Fruit fly (Drosophila melanogaster) whole organism: ENCODE results near the gene CG6055.

Source experiments
- CG8478 ChIP-seq: fragments of >200 bp; optimal IDR thresholded peaks from 2 replicates; lab custom pipeline; 2018; ENCODE audit warnings: inconsistent platforms
- Dll ChIP-seq: fragments of >200 bp; optimal IDR thresholded peaks from 2 replicates; lab custom pipeline; 2017
- EcR ChIP-seq, 2 experiments: fragments of >200 bp; optimal IDR thresholded peaks; 2 replicates each; lab custom pipeline; 2017; ENCODE audit warnings: missing biosample characterization in 2 of 2, missing genetic modification characterization in 2 of 2, missing genetic modification reagents in 2 of 2
- pan ChIP-seq: fragments of >200 bp; optimal IDR thresholded peaks from 2 replicates; lab custom pipeline; 2017
- psq ChIP-seq: fragments of >200 bp; optimal IDR thresholded peaks from 2 replicates; lab custom pipeline; 2017
- usp ChIP-seq: fragments of >200 bp; optimal IDR thresholded peaks from 2 replicates; lab custom pipeline; 2017; ENCODE audit warnings: missing biosample characterization, missing genetic modification characterization, mixed read lengths

CG6055 gene

DNA sequence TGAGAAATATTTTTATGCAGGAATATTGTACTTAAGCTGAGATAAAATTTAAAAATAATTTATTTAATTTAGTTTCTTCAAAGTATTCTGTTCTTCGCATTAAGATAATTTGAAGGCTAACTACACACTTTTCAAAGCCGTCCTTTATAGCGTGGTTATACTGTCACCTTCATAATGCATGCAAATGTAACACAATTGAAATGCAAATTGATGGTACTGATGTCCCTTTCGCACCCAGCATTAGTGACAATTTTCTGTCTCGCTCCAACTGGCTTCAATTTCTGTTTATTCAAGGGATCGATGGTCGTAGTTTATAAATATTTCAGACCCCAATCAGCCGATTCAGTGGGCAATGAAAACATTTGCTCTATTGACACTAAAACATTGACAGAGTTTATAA lies 27.8 kb upstream of the CG6055 start:
- TF ChIP-seq psq (lab: Kevin White, UChicago) = no peak
- TF ChIP-seq usp (GFP tag; lab: Kevin White, UChicago) = no peak
- TF ChIP-seq CG8478 (lab: Kevin White, UChicago) = no peak
- no peak for TF ChIP-seq pan (lab: Kevin White, UChicago)
- no peak for TF ChIP-seq EcR (GFP tag; optimal IDR thresholded peaks at IDR 0.05; lab: Kevin White, UChicago)
- no peak for TF ChIP-seq Dll (lab: Kevin White, UChicago)

DNA sequence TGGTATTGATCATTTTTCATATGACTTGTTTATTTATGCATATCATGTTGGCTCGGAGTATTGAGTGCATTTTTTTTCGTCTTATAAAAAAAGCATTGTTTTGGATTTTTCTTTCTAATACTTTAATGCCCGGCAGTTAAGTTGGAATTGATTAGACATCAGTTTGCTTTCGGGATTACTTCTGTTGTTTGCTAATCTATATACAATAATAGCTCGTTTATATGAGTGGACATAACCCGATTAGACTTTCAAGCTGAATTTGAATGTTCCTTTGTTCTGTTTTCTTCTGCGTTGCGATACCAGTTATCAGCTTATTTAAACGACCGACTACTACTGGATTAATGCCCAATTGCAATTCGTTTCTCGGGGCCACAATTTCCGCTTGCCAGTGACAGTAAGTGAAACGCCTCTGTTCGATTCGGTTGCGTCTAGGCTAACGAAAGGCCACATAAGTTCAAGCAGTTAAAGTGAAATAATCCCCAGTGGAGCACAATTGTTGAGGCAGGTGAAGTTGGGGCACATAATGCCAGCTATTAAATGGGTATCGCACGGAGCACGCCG lies 25.8 kb upstream of the CG6055 start:
- TF ChIP-seq pan (lab: Kevin White, UChicago) = no peak
- no peak for TF ChIP-seq usp (GFP tag; lab: Kevin White, UChicago)
- TF ChIP-seq CG8478 (lab: Kevin White, UChicago) = no peak
- TF ChIP-seq Dll (lab: Kevin White, UChicago) = no peak
- no peak for TF ChIP-seq psq (lab: Kevin White, UChicago)
- no peak for TF ChIP-seq EcR (GFP tag; optimal IDR thresholded peaks at IDR 0.05; lab: Kevin White, UChicago)

DNA sequence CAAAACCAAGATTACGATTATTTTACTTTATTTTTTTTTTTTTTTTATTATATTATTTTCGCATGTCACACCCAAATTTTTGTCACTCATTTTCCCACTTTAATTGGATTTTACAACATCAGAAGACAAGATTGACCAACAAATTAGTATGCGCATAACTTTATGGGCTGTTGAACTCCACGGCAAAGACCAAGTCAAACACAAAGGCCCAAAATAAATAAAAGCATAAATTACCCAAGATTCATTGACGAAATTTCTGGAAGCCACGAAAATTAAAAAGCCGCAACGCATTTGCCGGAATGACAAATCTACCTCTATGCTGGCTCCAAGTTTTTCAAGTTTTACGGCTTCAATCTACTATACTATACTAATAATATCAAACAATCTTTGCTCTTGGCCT lies 24.2 kb upstream of the CG6055 start:
- TF ChIP-seq pan (lab: Kevin White, UChicago) = no peak
- no peak for TF ChIP-seq EcR (GFP tag; optimal IDR thresholded peaks at IDR 0.05; lab: Kevin White, UChicago)
- no peak for TF ChIP-seq CG8478 (lab: Kevin White, UChicago)
- no peak for TF ChIP-seq psq (lab: Kevin White, UChicago)
- no peak for TF ChIP-seq usp (GFP tag; lab: Kevin White, UChicago)
- no peak for TF ChIP-seq Dll (lab: Kevin White, UChicago)

DNA sequence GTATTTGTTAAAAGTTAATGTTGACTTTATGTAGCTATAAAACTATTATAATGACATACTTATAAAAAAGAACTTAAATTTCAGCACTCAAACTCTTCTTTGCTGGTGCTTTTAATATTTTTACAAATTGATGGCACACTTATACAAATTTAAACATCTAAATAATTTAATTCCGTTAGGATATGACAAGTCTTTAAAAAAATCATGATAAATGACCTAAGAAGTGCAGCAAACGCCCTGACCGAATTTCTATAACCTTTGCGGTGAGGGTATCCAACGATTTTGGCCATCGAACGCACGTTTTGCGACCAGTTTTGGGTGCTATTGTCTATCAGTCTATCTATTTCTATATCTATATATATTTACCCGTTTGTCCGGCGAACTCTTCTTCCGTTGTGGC lies 23.4 kb upstream of the CG6055 start:
- TF ChIP-seq psq (lab: Kevin White, UChicago) (no peak), pan (lab: Kevin White, UChicago) (no peak), Dll (lab: Kevin White, UChicago) (no peak), CG8478 (lab: Kevin White, UChicago) (no peak), EcR (GFP tag; optimal IDR thresholded peaks at IDR 0.05; lab: Kevin White, UChicago) (no peak), usp (GFP tag; lab: Kevin White, UChicago) (no peak)

DNA sequence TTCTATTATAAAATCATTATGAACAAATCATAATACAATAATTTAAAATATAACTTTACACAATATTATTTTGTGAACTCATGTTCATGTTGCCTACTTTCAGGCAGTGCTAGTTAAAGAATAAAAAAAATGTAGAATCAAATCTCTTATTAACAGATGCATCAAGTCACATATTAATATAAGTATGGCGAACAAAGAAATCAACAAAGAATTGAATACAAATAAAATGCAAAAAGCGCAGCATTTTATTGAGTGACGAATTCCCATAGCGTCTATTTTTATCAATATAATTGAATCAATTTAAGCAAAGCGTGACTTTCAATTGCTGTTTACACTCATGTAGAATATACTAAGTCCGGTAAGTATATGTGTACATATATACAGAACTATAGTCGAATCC lies 18.5 kb upstream of the CG6055 start:
- TF ChIP-seq EcR (GFP tag; optimal IDR thresholded peaks at IDR 0.05; lab: Kevin White, UChicago) = no peak
- no peak for TF ChIP-seq usp (GFP tag; lab: Kevin White, UChicago)
- no peak for TF ChIP-seq Dll (lab: Kevin White, UChicago)
- TF ChIP-seq CG8478 (lab: Kevin White, UChicago) = no peak
- TF ChIP-seq psq (lab: Kevin White, UChicago) = no peak
- TF ChIP-seq pan (lab: Kevin White, UChicago) = no peak

DNA sequence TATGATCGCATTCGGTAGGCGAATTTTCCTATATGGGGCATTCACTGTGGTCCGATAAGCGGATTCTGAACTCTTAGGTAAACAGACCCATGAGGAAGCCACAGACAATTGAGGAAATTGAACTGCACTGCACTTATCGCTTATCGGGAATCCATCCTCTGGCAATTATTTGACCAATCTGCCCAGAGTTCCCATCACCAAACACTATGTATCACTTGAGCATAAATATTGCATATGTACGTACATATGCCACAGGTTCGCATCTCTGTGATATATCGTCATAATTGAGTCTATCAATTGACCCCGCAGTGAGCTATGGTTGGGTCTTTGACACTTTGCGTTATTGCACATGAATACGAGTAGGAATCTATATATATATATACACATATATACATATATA lies 18.0 kb upstream of the CG6055 start:
- TF ChIP-seq usp (GFP tag; lab: Kevin White, UChicago) (no peak), pan (lab: Kevin White, UChicago) (no peak), CG8478 (lab: Kevin White, UChicago) (no peak), EcR (GFP tag; optimal IDR thresholded peaks at IDR 0.05; lab: Kevin White, UChicago) (no peak), Dll (lab: Kevin White, UChicago) (no peak), psq (lab: Kevin White, UChicago) (no peak)

DNA sequence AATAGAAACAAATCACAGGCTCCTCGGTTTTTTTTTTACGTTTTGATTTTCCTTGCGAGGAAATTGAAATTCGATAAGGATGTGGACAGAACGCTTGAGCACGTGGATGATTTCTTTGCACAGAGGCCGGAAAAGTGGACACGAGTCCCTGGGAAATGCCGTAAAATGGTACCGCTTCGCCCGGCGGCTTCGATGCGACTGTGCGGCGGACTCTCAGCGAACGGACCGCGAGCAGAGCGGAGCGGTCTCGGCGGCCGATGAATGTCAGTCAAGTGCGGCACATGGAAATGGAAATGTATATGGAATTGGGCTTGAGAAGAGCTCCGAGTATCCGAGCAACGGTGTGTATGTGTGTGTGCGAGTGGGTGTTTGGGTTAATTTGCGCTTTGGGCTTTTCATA lies 15.4 kb upstream of the CG6055 start, which contains the start of gene santa-maria:
Gene santa-maria (minus strand): TSS at position 279 of the 400 bp plus-strand sequence.
- no peak for TF ChIP-seq pan (lab: Kevin White, UChicago)
- no peak for TF ChIP-seq psq (lab: Kevin White, UChicago)
- TF ChIP-seq Dll (lab: Kevin White, UChicago) = no peak
- no peak for TF ChIP-seq EcR (GFP tag; optimal IDR thresholded peaks at IDR 0.05; lab: Kevin White, UChicago)
- TF ChIP-seq usp (GFP tag; lab: Kevin White, UChicago) = no peak
- TF ChIP-seq CG8478 (lab: Kevin White, UChicago) = no peak

DNA sequence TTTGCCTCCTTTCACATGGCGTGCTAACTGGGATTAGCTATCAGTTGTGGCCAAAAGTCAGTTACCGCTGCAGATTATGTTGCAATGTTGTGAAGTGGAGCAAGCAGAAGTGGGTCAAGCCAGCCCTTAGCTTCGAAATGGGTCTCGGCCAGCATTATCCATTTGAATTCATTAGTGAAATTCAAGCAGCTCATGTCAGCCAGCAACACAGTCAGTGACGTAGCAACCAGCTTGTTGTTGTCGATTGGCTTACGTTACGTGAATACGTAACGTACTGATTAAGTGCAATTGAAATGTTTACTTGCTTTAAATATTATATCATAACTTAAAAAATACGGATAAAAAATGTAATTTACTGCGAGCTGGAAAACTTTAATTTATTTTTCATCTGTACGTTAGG lies 14.2 kb upstream of the CG6055 start:
- TF ChIP-seq psq (lab: Kevin White, UChicago) (no peak), pan (lab: Kevin White, UChicago) (no peak), CG8478 (lab: Kevin White, UChicago) (no peak), usp (GFP tag; lab: Kevin White, UChicago) (no peak)

DNA sequence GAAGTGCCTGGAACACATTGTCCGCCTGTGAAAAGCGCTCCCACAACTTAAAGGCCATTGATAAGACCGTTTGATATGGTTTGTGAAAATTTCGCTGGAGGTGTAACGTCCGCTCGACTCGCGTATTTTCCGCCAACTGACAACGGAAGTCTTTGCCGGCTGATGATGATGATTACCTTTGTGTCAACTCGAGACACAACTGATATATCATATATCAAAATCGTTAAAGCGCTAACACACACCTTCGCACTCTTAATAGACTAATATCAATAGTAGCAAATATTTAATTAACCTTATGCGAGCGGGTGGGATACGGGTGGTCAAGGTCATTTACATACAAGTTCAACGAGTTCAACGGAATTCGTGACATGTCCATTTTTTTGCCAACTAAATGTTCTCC lies 12.2 kb upstream of the CG6055 start, which contains the start of gene Gr28a:
Gene Gr28a (minus strand): TSS at position 101 of the 400 bp plus-strand sequence.
- no peak for TF ChIP-seq EcR (GFP tag; optimal IDR thresholded peaks at IDR 0.05; lab: Kevin White, UChicago)
- TF ChIP-seq CG8478 (lab: Kevin White, UChicago) = no peak
- TF ChIP-seq pan (lab: Kevin White, UChicago) = no peak
- no peak for TF ChIP-seq Dll (lab: Kevin White, UChicago)

DNA sequence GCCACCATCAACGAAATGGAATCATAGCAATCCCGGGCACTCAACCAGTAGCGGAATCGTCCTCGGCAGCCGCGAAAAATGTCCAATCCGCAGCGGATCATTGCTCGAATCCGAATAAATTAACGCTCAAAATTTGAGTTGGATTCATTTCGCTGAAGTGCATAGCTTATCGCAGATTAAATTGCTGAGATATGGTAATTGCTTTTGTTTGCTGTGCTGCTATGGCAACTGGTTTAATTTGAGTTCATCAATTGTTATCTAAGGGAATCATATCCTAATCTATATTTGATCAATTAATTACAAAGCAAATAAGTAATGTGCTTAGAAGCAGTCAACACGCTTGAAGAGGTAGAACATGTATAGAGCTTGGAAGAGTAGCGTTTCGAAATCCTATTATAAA lies 4.2 kb upstream of the CG6055 start, which contains the start of gene Gr28b:
Gene Gr28b (minus strand): TSS at position 101 of the 400 bp plus-strand sequence.
- TF ChIP-seq EcR (GFP tag; optimal IDR thresholded peaks at IDR 0.05; lab: Kevin White, UChicago) (no peak), pan (lab: Kevin White, UChicago) (no peak), psq (lab: Kevin White, UChicago) (no peak), Dll (lab: Kevin White, UChicago) (no peak), usp (GFP tag; lab: Kevin White, UChicago) (no peak), CG8478 (lab: Kevin White, UChicago) (no peak)

DNA sequence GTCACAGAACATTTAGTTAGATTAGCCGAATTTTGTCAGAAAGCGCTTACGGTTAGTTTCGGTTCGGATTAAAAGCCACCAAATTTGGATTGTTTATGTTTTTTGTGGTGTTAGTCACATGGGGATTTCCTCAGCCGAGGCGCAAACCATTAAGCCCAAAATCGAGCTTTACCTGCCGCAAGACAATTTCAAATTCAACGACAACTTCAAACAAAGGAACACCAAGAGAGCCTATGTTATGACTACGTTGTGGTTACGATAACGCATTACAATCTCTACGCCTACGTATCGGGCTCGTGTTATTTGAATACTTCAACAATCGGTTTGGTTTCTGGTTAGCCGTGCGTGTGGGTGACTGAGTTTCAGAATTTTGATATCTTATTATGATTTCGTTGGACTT lies 6.9 kb downstream of the CG6055 start:
- TF ChIP-seq EcR (GFP tag; optimal IDR thresholded peaks at IDR 0.05; lab: Kevin White, UChicago) = no peak

DNA sequence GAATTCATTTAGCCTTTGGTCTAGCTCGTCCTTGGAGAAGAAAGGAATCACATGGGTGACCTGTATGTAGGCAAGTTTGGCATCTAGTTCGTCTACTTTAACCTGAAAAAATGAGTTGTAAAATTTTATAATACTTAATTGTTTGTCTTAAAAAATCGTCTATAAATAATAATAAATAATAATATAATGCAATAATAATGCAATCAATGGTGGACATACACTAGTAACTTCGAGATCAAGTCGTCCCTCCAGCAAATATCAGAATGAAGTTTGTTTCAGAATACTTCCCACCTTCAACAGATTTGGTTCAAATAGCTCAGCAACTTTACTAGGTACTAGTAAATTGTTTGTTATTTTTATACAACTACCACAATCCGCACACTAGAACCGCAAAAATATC lies 8.1 kb downstream of the CG6055 start, which contains the start of gene CG6441:
Gene CG6441 (plus strand): TSS at position 301 of the 400 bp plus-strand sequence.
- TF ChIP-seq CG8478 (lab: Kevin White, UChicago) (no peak), usp (GFP tag; lab: Kevin White, UChicago) (no peak), psq (lab: Kevin White, UChicago) (no peak), pan (lab: Kevin White, UChicago) (no peak), Dll (lab: Kevin White, UChicago) (no peak), EcR (GFP tag; optimal IDR thresholded peaks at IDR 0.05; lab: Kevin White, UChicago) (no peak)
